Fruit fly (Drosophila melanogaster) whole organism, adult: Measurements from ENCODE around the gene CG6761.

Experiments
- CG11617 ChIP-seq: fragments of 200-800 bp; sonication (Bioruptor generic); optimal IDR thresholded peaks from 2 replicates; lab custom pipeline; 2017; ENCODE audit warnings: mild to moderate bottlenecking, missing biosample characterization, missing genetic modification reagents, missing genetic modification characterization
- CG12768 ChIP-seq: fragments of 200-800 bp; sonication (Bioruptor generic); optimal IDR thresholded peaks from 2 replicates; lab custom pipeline; 2017; ENCODE audit warnings: missing biosample characterization, missing genetic modification characterization, mild to moderate bottlenecking, moderate library complexity, missing genetic modification reagents
- CG14711 ChIP-seq: fragments of 200-800 bp; sonication (Bioruptor generic); optimal IDR thresholded peaks from 2 replicates; lab custom pipeline; 2018; ENCODE audit warnings: missing biosample characterization, mild to moderate bottlenecking, missing genetic modification characterization, moderate library complexity
- CG1620 ChIP-seq: fragments of 200-800 bp; sonication (Bioruptor generic); optimal IDR thresholded peaks from 2 replicates; lab custom pipeline; 2016; ENCODE audit warnings: missing biosample characterization, missing genetic modification characterization
- CG33017 ChIP-seq: fragments of 200-800 bp; sonication (Bioruptor generic); optimal IDR thresholded peaks from 2 replicates; lab custom pipeline; 2018; ENCODE audit warnings: missing biosample characterization, mild to moderate bottlenecking, missing genetic modification characterization, moderate library complexity
- CG5204 ChIP-seq: fragments of 200-800 bp; sonication (Bioruptor generic); optimal IDR thresholded peaks from 2 replicates; lab custom pipeline; 2016; ENCODE audit warnings: missing biosample characterization, missing genetic modification characterization
- CG7045 ChIP-seq: fragments of 200-800 bp; sonication (Bioruptor generic); optimal IDR thresholded peaks from 2 replicates; lab custom pipeline; 2017; ENCODE audit warnings: missing biosample characterization, mild to moderate bottlenecking, missing genetic modification characterization
- CG7101 ChIP-seq: fragments of 200-800 bp; sonication (Bioruptor generic); optimal IDR thresholded peaks from 2 replicates; lab custom pipeline; 2018; ENCODE audit warnings: missing biosample characterization, mild to moderate bottlenecking, missing genetic modification characterization, moderate library complexity
- Clk ChIP-seq: fragments of 200-800 bp; sonication (Bioruptor generic); optimal IDR thresholded peaks from 2 replicates; lab custom pipeline; 2017; ENCODE audit warnings: missing biosample characterization, missing genetic modification characterization
- Crg-1 ChIP-seq: fragments of 200-800 bp; sonication (Bioruptor generic); optimal IDR thresholded peaks from 2 replicates; lab custom pipeline; 2016; ENCODE audit warnings: missing biosample characterization, missing genetic modification characterization
- Hr96 ChIP-seq: fragments of 200-800 bp; sonication (Bioruptor generic); optimal IDR thresholded peaks from 2 replicates; lab custom pipeline; 2016; ENCODE audit warnings: missing biosample characterization, missing genetic modification characterization
- Mnt ChIP-seq: fragments of 200-800 bp; sonication (Bioruptor generic); optimal IDR thresholded peaks from 2 replicates; lab custom pipeline; 2016; ENCODE audit warnings: missing biosample characterization, mild to moderate bottlenecking, missing genetic modification characterization
- bab1 ChIP-seq: fragments of 200-800 bp; sonication (Bioruptor generic); optimal IDR thresholded peaks from 3 replicates; lab custom pipeline; 2019; ENCODE audit warnings: missing biosample characterization, mild to moderate bottlenecking, missing genetic modification characterization, moderate library complexity
- cic ChIP-seq: fragments of 200-800 bp; sonication (Bioruptor generic); optimal IDR thresholded peaks from 2 replicates; lab custom pipeline; 2017; ENCODE audit warnings: missing biosample characterization, mild to moderate bottlenecking, missing genetic modification characterization, moderate library complexity
- cnc ChIP-seq, 2 experiments: fragments of >200 bp; optimal IDR thresholded peaks; 2 replicates each; lab custom pipeline; 2017
- kay ChIP-seq: fragments of 200-800 bp; sonication (Bioruptor generic); peaks from one replicate; lab custom pipeline; 2016; ENCODE audit warnings: missing biosample characterization, missing genetic modification characterization, borderline replicate concordance
- ovo ChIP-seq: fragments of 200-800 bp; sonication (Bioruptor generic); optimal IDR thresholded peaks from 2 replicates; lab custom pipeline; 2016; ENCODE audit warnings: missing biosample characterization, missing genetic modification characterization
- pad ChIP-seq: fragments of 200-800 bp; sonication (Bioruptor generic); optimal IDR thresholded peaks from 3 replicates; lab custom pipeline; 2017; ENCODE audit warnings: missing biosample characterization, missing genetic modification characterization, mild to moderate bottlenecking, moderate library complexity, missing genetic modification reagents
- tj ChIP-seq: fragments of 200-800 bp; sonication (Bioruptor generic); optimal IDR thresholded peaks from 3 replicates; lab custom pipeline; 2017; ENCODE audit warnings: missing biosample characterization, mild to moderate bottlenecking, missing genetic modification characterization, moderate library complexity
- toe ChIP-seq: fragments of 200-800 bp; sonication (Bioruptor generic); optimal IDR thresholded peaks from 2 replicates; lab custom pipeline; 2016; ENCODE audit warnings: missing biosample characterization, missing genetic modification characterization

The CG6761 gene

DNA sequence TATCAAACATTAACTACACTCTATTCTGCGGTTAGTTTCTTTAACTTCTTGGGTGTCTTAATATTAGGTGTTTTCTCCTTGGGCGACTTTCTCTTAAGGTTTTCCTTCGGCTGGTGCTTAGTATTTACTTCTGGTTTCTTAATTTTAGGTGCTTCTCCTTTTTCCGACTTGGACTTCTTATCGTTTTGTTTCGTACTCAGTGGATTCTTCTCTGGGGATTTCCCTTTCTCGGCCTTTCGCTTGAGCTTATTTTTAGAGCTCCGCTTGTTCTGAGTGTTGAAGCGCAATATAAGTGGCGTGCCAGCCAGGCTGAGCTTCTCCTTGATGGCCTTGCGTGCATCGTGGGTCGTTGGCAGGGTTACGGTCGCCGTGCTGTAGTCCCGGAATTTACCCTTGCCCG lies 14.4 kb upstream of the CG6761 start:
- no peak for TF ChIP-seq bab1
- TF ChIP-seq tj (GFP tag; lab: Kevin White, UChicago) = no peak
- TF ChIP-seq Hr96 (GFP tag; lab: Kevin White, UChicago) = no peak
- TF ChIP-seq CG5204 = no peak
- no peak for TF ChIP-seq cnc (optimal IDR thresholded peaks at IDR 0.05; lab: Kevin White, UChicago)
- no peak for TF ChIP-seq CG7101 (tag; lab: Kevin White, UChicago)

- TF ChIP-seq CG33017 (no peak), cic (peak; percentile 66)
These were observed 13.7 kb upstream of the CG6761 start for dm6 chr3L:9717101-9717500.

dm6 chr3L:9716595-9716994 lies 13.2 kb upstream of the CG6761 start:
- TF ChIP-seq toe (GFP tag; lab: Kevin White, UChicago) = no peak
- peak; percentile 44 for TF ChIP-seq cic

DNA sequence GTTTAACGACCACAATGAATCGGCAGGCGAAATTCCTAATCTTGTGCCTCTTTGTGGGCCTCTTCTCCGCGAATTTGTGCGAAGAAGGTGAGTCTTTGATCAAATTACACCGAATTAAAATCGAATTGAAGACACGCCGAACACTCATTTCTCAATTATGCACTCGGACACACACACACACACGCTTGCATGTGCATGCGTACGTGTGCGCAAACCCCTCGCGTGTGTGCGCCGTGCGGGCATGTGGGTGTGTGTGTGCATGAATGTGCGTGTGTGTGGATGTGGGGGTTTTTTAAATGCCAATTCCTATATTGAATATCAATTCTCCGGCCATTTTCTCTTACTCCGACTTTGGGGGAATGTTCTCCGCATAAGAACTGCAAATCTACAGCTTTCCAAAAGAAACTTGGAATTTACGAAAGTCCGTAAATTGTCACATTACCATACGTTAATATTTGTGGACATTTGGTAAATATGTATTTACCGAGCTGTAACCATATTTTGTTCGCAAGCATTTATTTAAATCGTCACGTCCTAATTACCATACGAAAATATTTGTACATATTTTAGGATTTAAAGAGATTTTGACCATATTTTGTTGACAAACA lies 11.2 kb upstream of the CG6761 start:
- TF ChIP-seq Mnt (peak; percentile 81), tj (GFP tag; lab: Kevin White, UChicago) (peak; percentile 77), CG5204 (no peak), pad (no peak), CG14711 (tag; lab: Kevin White, UChicago) (no peak), bab1 (no peak), Hr96 (GFP tag; lab: Kevin White, UChicago) (no peak), CG7045 (GFP tag; lab: Kevin White, UChicago) (no peak), Clk (GFP tag; lab: Kevin White, UChicago) (no peak), CG7101 (tag; lab: Kevin White, UChicago) (no peak), cic (peak; percentile 87), CG33017 (no peak), kay (peak; percentile 92)

DNA sequence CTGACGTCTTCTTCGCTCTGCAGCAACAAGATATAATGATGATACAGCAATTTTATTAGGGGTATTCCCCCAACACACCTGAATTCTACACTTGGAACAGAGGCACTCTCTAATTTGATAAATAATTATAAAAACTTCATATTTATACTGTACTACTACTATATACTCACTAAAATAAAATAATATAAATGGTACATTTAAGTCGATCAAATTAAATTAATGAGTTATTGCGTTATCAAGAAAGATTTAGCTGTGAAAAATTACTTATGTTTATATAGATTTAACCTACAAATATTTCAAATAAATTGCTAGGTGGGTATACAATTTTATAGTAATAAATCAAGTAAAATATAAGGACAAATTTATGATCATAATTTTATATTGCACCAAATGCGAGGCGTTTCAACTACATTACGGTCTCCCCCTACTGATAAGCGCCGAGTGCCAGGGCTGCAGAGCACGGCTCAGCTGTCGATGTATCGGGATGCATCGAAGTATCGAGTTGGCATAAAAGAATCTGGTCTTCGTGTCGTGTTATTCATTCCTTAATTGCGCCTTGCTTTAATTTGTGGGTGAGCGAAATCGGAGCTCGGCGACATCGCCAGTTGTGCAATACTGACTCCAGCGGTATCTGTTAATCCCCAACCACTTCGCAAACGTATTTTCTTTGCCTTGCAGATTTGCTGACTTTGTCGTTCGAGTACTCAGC lies 10.6 kb upstream of the CG6761 start, which contains the start of gene vsg:
Gene vsg (plus strand): TSS at position 497 of the 709 bp plus-strand sequence.
- TF ChIP-seq ovo (peak; percentile 77), cnc (optimal IDR thresholded peaks at IDR 0.05; lab: Kevin White, UChicago) (no peak), Crg-1 (GFP tag; lab: Kevin White, UChicago) (peak; percentile 34), CG5204 (no peak), CG11617 (GFP tag; lab: Kevin White, UChicago) (peak; percentile 91), Mnt (no peak), Hr96 (GFP tag; lab: Kevin White, UChicago) (peak; percentile 39), toe (GFP tag; lab: Kevin White, UChicago) (peak; percentile 83), CG33017 (peak; percentile 71), kay (peak; percentile 62), CG7101 (tag; lab: Kevin White, UChicago) (peak; percentile 81), tj (GFP tag; lab: Kevin White, UChicago) (peak; percentile 94), bab1 (peak; percentile 53), cic (no peak), CG7045 (GFP tag; lab: Kevin White, UChicago) (peak; percentile 84), Clk (GFP tag; lab: Kevin White, UChicago) (peak; percentile 63), CG1620 (GFP tag; lab: Kevin White, UChicago) (peak; percentile 73), CG14711 (tag; lab: Kevin White, UChicago) (peak; percentile 65), CG12768 (GFP tag; lab: Kevin White, UChicago) (peak; percentile 76), pad (peak; percentile 67)

DNA sequence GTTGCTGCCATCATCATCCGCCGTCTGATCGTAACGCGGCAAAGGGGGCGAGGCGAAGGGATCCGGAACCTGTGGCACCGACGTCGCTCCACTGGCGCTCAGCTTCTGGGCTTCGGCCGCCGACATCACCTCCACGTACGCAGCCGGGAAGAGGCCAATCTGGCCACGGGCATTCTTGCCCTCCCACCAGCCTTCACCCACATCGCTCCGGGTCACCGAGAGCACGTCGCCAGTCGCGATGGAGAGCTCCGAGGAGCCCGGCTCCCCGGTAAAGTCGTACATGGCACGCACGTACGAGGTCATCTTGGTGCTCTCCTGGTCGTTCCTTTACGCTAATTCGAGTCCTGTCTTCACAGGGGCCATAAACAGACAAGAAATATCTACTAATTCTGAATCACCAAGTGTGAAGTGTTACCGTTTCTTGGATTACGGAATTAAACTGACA lies 10.0 kb upstream of the CG6761 start, which contains the start of gene SH3PX1:
Gene SH3PX1 (minus strand): TSS at position 445 of the 445 bp plus-strand sequence.
- TF ChIP-seq tj (GFP tag; lab: Kevin White, UChicago) (no peak), Clk (GFP tag; lab: Kevin White, UChicago) (no peak), kay (peak; percentile 74), cic (no peak), CG33017 (no peak)

dm6 chr3L:9712066-9712789 lies 8.8 kb upstream of the CG6761 start:
- TF ChIP-seq Clk (GFP tag; lab: Kevin White, UChicago) = no peak
- no peak for TF ChIP-seq CG11617 (GFP tag; lab: Kevin White, UChicago)
- TF ChIP-seq cnc (optimal IDR thresholded peaks at IDR 0.05; lab: Kevin White, UChicago) = peak in 1 of 2 experiments; percentile 69
